Worm (Caenorhabditis elegans) whole organism, early embryonic: Measurements from ENCODE around the gene sre-4.
"Not testable (repeated sequence)": the region's sequence is repeated elsewhere in the genome, so short reads cannot be mapped to it uniquely, and the experiment has no call there.

Experiments used
- F13C5.2 ChIP-seq: sonication (generic microtip); optimal IDR thresholded peaks from 2 replicates; lab custom pipeline; 2017; ENCODE audit warnings: mild to moderate bottlenecking, missing genetic modification characterization, inconsistent platforms, missing compliant biosample characterization
- ama-1 ChIP-seq: fragments of 150-350 bp; optimal IDR thresholded peaks from 2 replicates; lab custom pipeline; 2014
- hmbx-1 ChIP-seq: sonication (generic microtip); optimal IDR thresholded peaks from 2 replicates; lab custom pipeline; 2016; ENCODE audit warnings: mild to moderate bottlenecking, missing genetic modification characterization, missing compliant biosample characterization
- pes-1 ChIP-seq: fragments of 200-800 bp; sonication (Bioruptor generic); IDR thresholded peaks from 2 replicates; pipeline ENCODE4 v1.3.6; 2022; ENCODE audit warnings: missing genetic modification reagents, missing genetic modification characterization, missing compliant biosample characterization
- scrt-1 ChIP-seq: fragments of 200-800 bp; sonication (Bioruptor generic); IDR thresholded peaks from 2 replicates; pipeline ENCODE4 v1.3.6; 2022; ENCODE audit warnings: missing genetic modification characterization, missing compliant biosample characterization
- tbx-37 ChIP-seq: fragments of 200-800 bp; sonication (Bioruptor generic); conservative IDR thresholded peaks from 2 replicates; pipeline ENCODE4 v1.3.6; 2022; ENCODE audit warnings: missing genetic modification reagents, missing genetic modification characterization, missing compliant biosample characterization
- tra-4 ChIP-seq: sonication (generic microtip); optimal IDR thresholded peaks from 2 replicates; lab custom pipeline; 2017; ENCODE audit warnings: missing genetic modification characterization, missing compliant biosample characterization

ce11 chrIV:9769746-9770145 lies 14.8 kb downstream of the sre-4 start, which contains the start of gene msp-78:
- TF ChIP-seq tbx-37 (GFP tag; lab: Robert Waterston, UW); scrt-1 (GFP tag; lab: Robert Waterston, UW); ama-1 (lab: Kevin White, UChicago); pes-1; hmbx-1 (tag; lab: Kevin White, UChicago); F13C5.2 (tag; lab: Kevin White, UChicago); tra-4 (tag; lab: Kevin White, UChicago): not testable (repeated sequence)
